Worm (Caenorhabditis elegans): ENCODE results near the gene Y73C8C.4.

Gene Y73C8C.4

ce11 chrV:3138488-3138887, 36.5 kb upstream of the Y73C8C.4 start, which contains the start of the genes irld-3 and F02C9.1:
Gene irld-3 (minus strand): TSS chrV:3138588.
Gene F02C9.1 (plus strand): TSS chrV:3138703.
- TF ChIP-seq ceh-39 (tag; optimal IDR thresholded peaks at IDR 0.05) (no peak), nhr-28 (tag; optimal IDR thresholded peaks at IDR 0.05) (no peak)

- TF ChIP-seq drap-1 (GFP tag; optimal IDR thresholded peaks at IDR 0.05), result no peak
- no peak for TF ChIP-seq mab-5 (tag; optimal IDR thresholded peaks at IDR 0.05)
- no peak for TF ChIP-seq unc-62 (GFP tag; optimal IDR thresholded peaks at IDR 0.05)
- TF ChIP-seq bed-3 (GFP tag; optimal IDR thresholded peaks at IDR 0.05), result no peak
These were observed 31.4 kb upstream of the Y73C8C.4 start, which contains the start of gene F02C9.2 for ce11 chrV:3133293-3133755. Gene F02C9.2 (plus strand): TSS chrV:3133705.

ce11 chrV:3132116-3132515, 30.2 kb upstream of the Y73C8C.4 start:
- TF ChIP-seq lsy-2 (tag; optimal IDR thresholded peaks at IDR 0.05) (no peak), unc-62 (GFP tag; optimal IDR thresholded peaks at IDR 0.05) (no peak), mls-2 (tag; optimal IDR thresholded peaks at IDR 0.05) (peak; percentile 34)

- TF ChIP-seq unc-62 (GFP tag; optimal IDR thresholded peaks at IDR 0.05), result no peak
- TF ChIP-seq nhr-76 (tag; optimal IDR thresholded peaks at IDR 0.05), result no peak
- TF ChIP-seq tbx-8 (GFP tag; optimal IDR thresholded peaks at IDR 0.05), result no peak
- no peak for TF ChIP-seq ces-1 (GFP tag; optimal IDR thresholded peaks at IDR 0.05)
- TF ChIP-seq M03D4.4 (tag; optimal IDR thresholded peaks at IDR 0.05), result no peak
These were observed 26.9 kb upstream of the Y73C8C.4 start, which contains the start of gene tat-6 for ce11 chrV:3128803-3129202. Gene tat-6 (plus strand): TSS chrV:3129103.

- TF ChIP-seq ham-2 (GFP tag; optimal IDR thresholded peaks at IDR 0.05) (no peak), ceh-39 (tag; optimal IDR thresholded peaks at IDR 0.05) (no peak), nhr-237 (tag; optimal IDR thresholded peaks at IDR 0.05) (no peak), ztf-11 (tag; optimal IDR thresholded peaks at IDR 0.05) (no peak), elt-1 (tag; optimal IDR thresholded peaks at IDR 0.05; ENCODE audit: borderline replicate concordance, insufficient read depth) (no peak), drap-1 (GFP tag; optimal IDR thresholded peaks at IDR 0.05) (no peak), pha-4 (tag; optimal IDR thresholded peaks at IDR 0.05) (no peak), nhr-76 (tag; optimal IDR thresholded peaks at IDR 0.05) (no peak)
These were observed 25.7 kb upstream of the Y73C8C.4 start, which contains the start of gene Y73C8C.10 for ce11 chrV:3127670-3128069. Gene Y73C8C.10 (minus strand): TSS chrV:3127770.

ce11 chrV:3124912-3125311, 23.0 kb upstream of the Y73C8C.4 start, which contains the start of gene Y73C8C.12:
Gene Y73C8C.12 (plus strand): TSS chrV:3125212.
- TF ChIP-seq pha-4 (tag; optimal IDR thresholded peaks at IDR 0.05) (no peak), flh-1 (GFP tag; optimal IDR thresholded peaks at IDR 0.05) (no peak), ces-1 (GFP tag; optimal IDR thresholded peaks at IDR 0.05) (no peak), snpc-4 (tag; optimal IDR thresholded peaks at IDR 0.05) (no peak), lin-13 (tag; optimal IDR thresholded peaks at IDR 0.05) (no peak), nhr-76 (tag; optimal IDR thresholded peaks at IDR 0.05) (no peak), elt-3 (tag; optimal IDR thresholded peaks at IDR 0.05) (no peak), lsy-2 (tag; optimal IDR thresholded peaks at IDR 0.05) (no peak), mep-1 (tag; optimal IDR thresholded peaks at IDR 0.05) (no peak), ceh-83 (GFP tag; optimal IDR thresholded peaks at IDR 0.05) (no peak), ceh-43 (GFP tag; optimal IDR thresholded peaks at IDR 0.05) (no peak), ztf-11 (tag; optimal IDR thresholded peaks at IDR 0.05) (no peak), hlh-1 (tag; optimal IDR thresholded peaks at IDR 0.05) (no peak), unc-62 (GFP tag; optimal IDR thresholded peaks at IDR 0.05) (no peak), nhr-28 (tag; optimal IDR thresholded peaks at IDR 0.05) (no peak), lin-32 (GFP tag; optimal IDR thresholded peaks at IDR 0.05) (no peak)

ce11 chrV:3122403-3122802, 20.5 kb upstream of the Y73C8C.4 start:
- TF ChIP-seq unc-62 (GFP tag; optimal IDR thresholded peaks at IDR 0.05), result no peak
- no peak for TF ChIP-seq flh-1 (GFP tag; optimal IDR thresholded peaks at IDR 0.05)
- no peak for TF ChIP-seq elt-1 (tag; optimal IDR thresholded peaks at IDR 0.05; ENCODE audit: borderline replicate concordance, insufficient read depth)
- no peak for TF ChIP-seq tbx-8 (GFP tag; optimal IDR thresholded peaks at IDR 0.05)
- TF ChIP-seq nhr-28 (tag; optimal IDR thresholded peaks at IDR 0.05), result no peak
- no peak for TF ChIP-seq nhr-12 (tag; optimal IDR thresholded peaks at IDR 0.05)
- TF ChIP-seq nhr-76 (tag; optimal IDR thresholded peaks at IDR 0.05), result no peak
- no peak for TF ChIP-seq nhr-2 (tag; optimal IDR thresholded peaks at IDR 0.05)
- TF ChIP-seq ceh-83 (GFP tag; optimal IDR thresholded peaks at IDR 0.05), result no peak
- TF ChIP-seq ham-2 (GFP tag; optimal IDR thresholded peaks at IDR 0.05), result no peak
- TF ChIP-seq mab-5 (tag; optimal IDR thresholded peaks at IDR 0.05), result no peak
- TF ChIP-seq ceh-43 (GFP tag; optimal IDR thresholded peaks at IDR 0.05), result no peak
- no peak for TF ChIP-seq cnd-1 (tag; optimal IDR thresholded peaks at IDR 0.05)
- TF ChIP-seq ces-1 (GFP tag; optimal IDR thresholded peaks at IDR 0.05), result no peak
- no peak for TF ChIP-seq pha-4 (tag; optimal IDR thresholded peaks at IDR 0.05)
- TF ChIP-seq unc-39 (tag; optimal IDR thresholded peaks at IDR 0.05), result no peak
- TF ChIP-seq bed-3 (GFP tag; optimal IDR thresholded peaks at IDR 0.05), result no peak
